Fruit fly (Drosophila melanogaster) whole organism, embryonic: ENCODE results near the gene Duox.

Experiments used
- Adf1 ChIP-seq: fragments of 200-800 bp; sonication (Bioruptor generic); IDR thresholded peaks from 2 replicates; pipeline ENCODE4 v1.3.6; 2022; ENCODE audit warnings: missing biosample characterization, missing genetic modification characterization
- Atf3 ChIP-seq: fragments of 200-800 bp; sonication (Bioruptor generic); optimal IDR thresholded peaks from 3 replicates; lab custom pipeline; 2016; ENCODE audit warnings: missing biosample characterization, missing genetic modification characterization
- Bteb2 ChIP-seq: fragments of 200-800 bp; sonication (Bioruptor generic); optimal IDR thresholded peaks from 2 replicates; lab custom pipeline; 2016; ENCODE audit warnings: missing biosample characterization, missing genetic modification characterization
- C15 ChIP-seq: fragments of 200-800 bp; sonication (Bioruptor generic); IDR thresholded peaks from 3 replicates; pipeline ENCODE4 v1.3.6; 2022; ENCODE audit warnings: missing biosample characterization, missing genetic modification characterization
- CG10543 ChIP-seq: fragments of 200-800 bp; sonication (Bioruptor generic); optimal IDR thresholded peaks from 3 replicates; lab custom pipeline; 2017; ENCODE audit warnings: missing biosample characterization, mild to moderate bottlenecking, missing genetic modification characterization, moderate library complexity
- CG11695 ChIP-seq: fragments of 200-800 bp; sonication (Bioruptor generic); IDR thresholded peaks from 3 replicates; pipeline ENCODE4 v1.3.6; 2022; ENCODE audit warnings: missing biosample characterization, missing genetic modification characterization
- CG14441 ChIP-seq: fragments of 200-800 bp; sonication (Bioruptor generic); IDR thresholded peaks from 2 replicates; pipeline ENCODE4 v1.3.6; 2022; ENCODE audit warnings: missing biosample characterization, missing genetic modification characterization
- CG16779 ChIP-seq: fragments of 200-800 bp; sonication (Bioruptor generic); IDR thresholded peaks from 2 replicates; pipeline ENCODE4 v1.3.6; 2022; ENCODE audit warnings: missing biosample characterization, missing genetic modification characterization
- CG16863 ChIP-seq: fragments of 200-800 bp; sonication (Bioruptor generic); optimal IDR thresholded peaks from 3 replicates; lab custom pipeline; 2016; ENCODE audit warnings: missing biosample characterization, missing genetic modification characterization
- CG18619 ChIP-seq: fragments of 200-800 bp; sonication (Bioruptor generic); optimal IDR thresholded peaks from 3 replicates; lab custom pipeline; 2017; ENCODE audit warnings: missing biosample characterization, mild to moderate bottlenecking, missing genetic modification characterization
- CG2202 ChIP-seq: fragments of 200-800 bp; sonication (Bioruptor generic); optimal IDR thresholded peaks from 2 replicates; lab custom pipeline; 2018; ENCODE audit warnings: missing biosample characterization, mild to moderate bottlenecking, missing genetic modification characterization
- CG2875 ChIP-seq: fragments of 200-800 bp; sonication (Bioruptor generic); optimal IDR thresholded peaks from 2 replicates; lab custom pipeline; 2017; ENCODE audit warnings: missing biosample characterization, mild to moderate bottlenecking, missing genetic modification characterization, missing genetic modification reagents
- CG4404 ChIP-seq: fragments of 200-800 bp; sonication (Bioruptor generic); IDR thresholded peaks from 2 replicates; pipeline ENCODE4 v1.3.6; 2022; ENCODE audit warnings: missing biosample characterization, missing genetic modification characterization
- CG4854 ChIP-seq: fragments of 200-800 bp; sonication (Bioruptor generic); optimal IDR thresholded peaks from 2 replicates; lab custom pipeline; 2016; ENCODE audit warnings: missing biosample characterization, missing genetic modification characterization, inconsistent platforms
- CG6175 ChIP-seq: fragments of 200-800 bp; sonication (Bioruptor generic); IDR thresholded peaks from 3 replicates; pipeline ENCODE4 v1.3.6; 2022; ENCODE audit warnings: missing biosample characterization, missing genetic modification characterization
- CG6854 ChIP-seq: fragments of 200-800 bp; sonication (Bioruptor generic); optimal IDR thresholded peaks from 3 replicates; lab custom pipeline; 2017; ENCODE audit warnings: missing biosample characterization, mild to moderate bottlenecking, missing genetic modification characterization
- CG7928 ChIP-seq: fragments of 200-800 bp; sonication (Bioruptor generic); optimal IDR thresholded peaks from 2 replicates; lab custom pipeline; 2017; ENCODE audit warnings: missing biosample characterization, mild to moderate bottlenecking, missing genetic modification characterization
- CG9797 ChIP-seq: fragments of 200-800 bp; sonication (Bioruptor generic); optimal IDR thresholded peaks from 3 replicates; lab custom pipeline; 2018; ENCODE audit warnings: missing biosample characterization, mild to moderate bottlenecking, missing genetic modification characterization
- CHES-1-like ChIP-seq: fragments of 200-800 bp; sonication (Bioruptor generic); optimal IDR thresholded peaks from 2 replicates; lab custom pipeline; 2016; ENCODE audit warnings: missing biosample characterization, missing genetic modification characterization
- D19A ChIP-seq: fragments of 200-800 bp; optimal IDR thresholded peaks from 3 replicates; lab custom pipeline; 2019; ENCODE audit warnings: missing biosample characterization, mild to moderate bottlenecking, missing genetic modification characterization, moderate library complexity
- Dad ChIP-seq: fragments of 200-800 bp; sonication (Bioruptor generic); optimal IDR thresholded peaks from 3 replicates; lab custom pipeline; 2016; ENCODE audit warnings: missing biosample characterization, missing genetic modification characterization
- Dip3 ChIP-seq: fragments of 200-800 bp; sonication (Bioruptor generic); optimal IDR thresholded peaks from 3 replicates; lab custom pipeline; 2016; ENCODE audit warnings: missing biosample characterization, missing genetic modification characterization
- E2f2 ChIP-seq: fragments of 200-800 bp; sonication (Bioruptor generic); IDR thresholded peaks from 2 replicates; pipeline ENCODE4 v1.3.6; 2022; ENCODE audit warnings: missing biosample characterization, missing genetic modification characterization
- HmgZ ChIP-seq: fragments of 200-800 bp; sonication (Bioruptor generic); optimal IDR thresholded peaks from 2 replicates; lab custom pipeline; 2018; ENCODE audit warnings: missing biosample characterization, mild to moderate bottlenecking, missing genetic modification characterization
- Hmr ChIP-seq: fragments of 200-800 bp; sonication (Bioruptor generic); optimal IDR thresholded peaks from 3 replicates; lab custom pipeline; 2017; ENCODE audit warnings: mild to moderate bottlenecking, missing biosample characterization, missing genetic modification reagents, missing genetic modification characterization
- Hr78 ChIP-seq, 2 experiments: fragments of 200-800 bp in 1 of 2; fragments of >200 bp in 1 of 2; sonication (Bioruptor generic) in 1 of 2; optimal IDR thresholded peaks; 2 replicates each; lab custom pipeline; 2017 to 2019; ENCODE audit warnings: missing biosample characterization in 2 of 2, missing genetic modification characterization in 2 of 2, mild to moderate bottlenecking in 1 of 2, moderate library complexity in 1 of 2
- Mad ChIP-seq: fragments of 200-800 bp; sonication (Bioruptor generic); optimal IDR thresholded peaks from 2 replicates; lab custom pipeline; 2016; ENCODE audit warnings: missing biosample characterization, missing genetic modification characterization
- NC2β ChIP-seq: fragments of 200-800 bp; sonication (Bioruptor generic); optimal IDR thresholded peaks from 2 replicates; lab custom pipeline; 2016; ENCODE audit warnings: missing biosample characterization, missing genetic modification characterization
- Oaz ChIP-seq: fragments of 200-800 bp; sonication (Bioruptor generic); IDR thresholded peaks from 2 replicates; pipeline ENCODE4 v1.3.6; 2022; ENCODE audit warnings: missing biosample characterization, missing genetic modification characterization
- Poxn ChIP-seq: fragments of 200-800 bp; sonication (Bioruptor generic); IDR thresholded peaks from 2 replicates; pipeline ENCODE4 v1.3.6; 2022; ENCODE audit warnings: missing biosample characterization, missing genetic modification characterization
- Rx ChIP-seq: fragments of 200-800 bp; sonication (Bioruptor generic); IDR thresholded peaks from 2 replicates; pipeline ENCODE4 v1.3.6; 2022; ENCODE audit warnings: missing biosample characterization, missing genetic modification characterization
- al ChIP-seq: fragments of 200-800 bp; sonication (Bioruptor generic); IDR thresholded peaks from 2 replicates; pipeline ENCODE4 v1.3.6; 2022; ENCODE audit warnings: missing biosample characterization, missing genetic modification characterization
- dimm ChIP-seq: fragments of 200-800 bp; sonication (Bioruptor generic); IDR thresholded peaks from 2 replicates; pipeline ENCODE4 v1.3.6; 2022; ENCODE audit warnings: missing biosample characterization, missing genetic modification characterization
- emc ChIP-seq: fragments of 200-800 bp; sonication (Bioruptor generic); optimal IDR thresholded peaks from 2 replicates; lab custom pipeline; 2016; ENCODE audit warnings: missing biosample characterization, missing genetic modification characterization
- fu2 ChIP-seq: fragments of 200-800 bp; sonication (Bioruptor generic); optimal IDR thresholded peaks from 2 replicates; lab custom pipeline; 2016; ENCODE audit warnings: missing biosample characterization, missing genetic modification characterization
- gfzf ChIP-seq: fragments of 200-800 bp; sonication (Bioruptor generic); optimal IDR thresholded peaks from 2 replicates; lab custom pipeline; 2016; ENCODE audit warnings: missing biosample characterization, mild to moderate bottlenecking, missing genetic modification characterization, moderate library complexity
- gro ChIP-seq: fragments of 200-800 bp; sonication (Bioruptor generic); optimal IDR thresholded peaks from 2 replicates; lab custom pipeline; 2016; ENCODE audit warnings: missing biosample characterization, missing genetic modification characterization
- hb ChIP-seq: fragments of 200-800 bp; sonication (Bioruptor generic); IDR thresholded peaks from 3 replicates; pipeline ENCODE4 v1.3.6; 2022; ENCODE audit warnings: missing biosample characterization, missing genetic modification characterization; ENCODE audit not compliant: partially characterized antibody
- kah ChIP-seq: fragments of 200-800 bp; sonication (Bioruptor generic); optimal IDR thresholded peaks from 2 replicates; lab custom pipeline; 2018; ENCODE audit warnings: missing biosample characterization, mild to moderate bottlenecking, missing genetic modification characterization
- lov ChIP-seq, 2 experiments: fragments of 200-800 bp in 1 of 2; fragments of >200 bp in 1 of 2; sonication (Bioruptor generic) in 1 of 2; IDR thresholded peaks in 1 of 2; optimal IDR thresholded peaks in 1 of 2; 2 replicates in 1 of 2; 3 replicates in 1 of 2; pipeline versions ENCODE4 v1.3.6 to Lab custom; 2017 to 2022; ENCODE audit warnings: missing biosample characterization in 1 of 2, missing genetic modification characterization in 1 of 2
- onecut ChIP-seq: fragments of 200-800 bp; sonication (Bioruptor generic); IDR thresholded peaks from 2 replicates; pipeline ENCODE4 v1.3.6; 2022; ENCODE audit warnings: missing biosample characterization, missing genetic modification characterization
- pan ChIP-seq, 4 experiments: fragments of >200 bp in 3 of 4; fragments of 200-800 bp in 1 of 4; sonication (Bioruptor generic) in 1 of 4; optimal IDR thresholded peaks in 3 of 4; IDR thresholded peaks in 1 of 4; 2 replicates each; pipeline versions ENCODE4 v1.3.6 to Lab custom; 2017 to 2022; ENCODE audit warnings: missing biosample characterization in 2 of 4, missing genetic modification characterization in 2 of 4, mixed read lengths in 1 of 4
- seq ChIP-seq: fragments of 200-800 bp; sonication (Bioruptor generic); IDR thresholded peaks from 2 replicates; pipeline ENCODE4 v1.3.6; 2022; ENCODE audit warnings: missing biosample characterization, missing genetic modification characterization
- sima ChIP-seq: fragments of 200-800 bp; sonication (Bioruptor generic); optimal IDR thresholded peaks from 2 replicates; lab custom pipeline; 2016; ENCODE audit warnings: missing biosample characterization, missing genetic modification characterization
- slbo ChIP-seq: fragments of 200-800 bp; sonication (Bioruptor generic); IDR thresholded peaks from 2 replicates; pipeline ENCODE4 v1.3.6; 2022; ENCODE audit warnings: missing biosample characterization, missing genetic modification characterization
- slou ChIP-seq: fragments of 200-800 bp; sonication (Bioruptor generic); optimal IDR thresholded peaks from 3 replicates; lab custom pipeline; 2016; ENCODE audit warnings: missing biosample characterization, missing genetic modification characterization
- sob ChIP-seq: fragments of 200-800 bp; sonication (Bioruptor generic); IDR thresholded peaks from 2 replicates; pipeline ENCODE4 v1.3.6; 2022; ENCODE audit warnings: missing biosample characterization, missing genetic modification characterization
- tup ChIP-seq: fragments of 200-800 bp; sonication (Bioruptor generic); optimal IDR thresholded peaks from 2 replicates; lab custom pipeline; 2016; ENCODE audit warnings: missing biosample characterization, mild to moderate bottlenecking, missing genetic modification characterization, moderate library complexity
- zfh2 ChIP-seq: fragments of 200-800 bp; sonication (Bioruptor generic); optimal IDR thresholded peaks from 2 replicates; lab custom pipeline; 2016; ENCODE audit warnings: missing biosample characterization, missing genetic modification characterization

Duox gene

dm6 chr2L:2872968-2873728, 43.1 kb upstream of the Duox start:
- TF ChIP-seq tup, result no peak
- no peak for TF ChIP-seq CG9797
- TF ChIP-seq E2f2 (GFP tag; lab: Robert Waterston, UW), result peak; percentile 10; the same call in 1 of the 2 replicates
- peak; percentile 13 for TF ChIP-seq kah (GFP tag; lab: Kevin White, UChicago)
- no peak for TF ChIP-seq gro
- 0 out of 3 replicates have a peak, but pooled peaks have one; percentile 49 for TF ChIP-seq CG11695
- peak; percentile 51 for TF ChIP-seq slbo (GFP tag; lab: Robert Waterston, UW)
- TF ChIP-seq C15 (GFP tag; lab: Robert Waterston, UW), result no peak
- no peak for TF ChIP-seq CG16863
- TF ChIP-seq hb (GFP tag; lab: Robert Waterston, UW), result no peak
- TF ChIP-seq CG4404, result no peak
- TF ChIP-seq Adf1, result no peak
- TF ChIP-seq CG2875 (GFP tag; lab: Kevin White, UChicago), result no peak
- no peak for TF ChIP-seq CG18619
- no peak for TF ChIP-seq Oaz
- TF ChIP-seq CG6175 (GFP tag; lab: Robert Waterston, UW), result no peak
- peak; percentile 35 for TF ChIP-seq Hmr (GFP tag; lab: Kevin White, UChicago)
- TF ChIP-seq lov (optimal IDR thresholded peaks at IDR 0.05; lab: Kevin White, UChicago), result no peak
- no peak for TF ChIP-seq lov (GFP tag; IDR thresholded peaks at IDR 0.05; lab: Robert Waterston, UW)
- TF ChIP-seq D19A (tag; lab: Kevin White, UChicago), result peak; percentile 1
- no peak for TF ChIP-seq pan (optimal IDR thresholded peaks at IDR 0.05; lab: Kevin White, UChicago)
- peak in 1 of 2 experiments; percentile 57 for TF ChIP-seq pan (GFP tag; optimal IDR thresholded peaks at IDR 0.05 in 1 of 2, IDR thresholded peaks at IDR 0.05 in 1 of 2)
- no peak for TF ChIP-seq CG16779 (GFP tag; lab: Robert Waterston, UW)
- TF ChIP-seq Hr78 (GFP tag; optimal IDR thresholded peaks at IDR 0.05; lab: Kevin White, UChicago), result peak in 1 of 2 experiments; percentile 66
- no peak for TF ChIP-seq Dad (GFP tag; lab: Kevin White, UChicago)
- TF ChIP-seq seq, result 0 out of 2 replicates have a peak, but pooled peaks have one; percentile 30
- TF ChIP-seq Dip3 (GFP tag; lab: Kevin White, UChicago), result no peak
- no peak for TF ChIP-seq emc (GFP tag; lab: Kevin White, UChicago)
- no peak for TF ChIP-seq Poxn (GFP tag; lab: Robert Waterston, UW)
- TF ChIP-seq dimm (GFP tag; lab: Robert Waterston, UW), result no peak
- TF ChIP-seq Atf3 (GFP tag; lab: Kevin White, UChicago), result no peak
- no peak for TF ChIP-seq sima (GFP tag; lab: Kevin White, UChicago)
- TF ChIP-seq gfzf (GFP tag; lab: Kevin White, UChicago), result no peak
- peak; percentile 33; the same call in 1 of the 2 replicates for TF ChIP-seq al (GFP tag; lab: Robert Waterston, UW)
- TF ChIP-seq CG7928, result no peak
- peak; percentile 2 for TF ChIP-seq CHES-1-like (GFP tag; lab: Kevin White, UChicago)
- no peak for TF ChIP-seq fu2 (GFP tag; lab: Kevin White, UChicago)
- TF ChIP-seq Bteb2 (GFP tag; lab: Kevin White, UChicago), result no peak
- no peak for TF ChIP-seq CG10543 (GFP tag; lab: Kevin White, UChicago)
- TF ChIP-seq CG14441 (GFP tag; lab: Robert Waterston, UW), result no peak
- TF ChIP-seq NC2β (GFP tag; lab: Kevin White, UChicago), result no peak
- no peak for TF ChIP-seq CG2202
- no peak for TF ChIP-seq CG4854 (GFP tag; lab: Kevin White, UChicago)
- TF ChIP-seq Mad, result no peak
- TF ChIP-seq Rx (GFP tag; lab: Robert Waterston, UW), result no peak
- peak; percentile 65 for TF ChIP-seq CG6854
- no peak for TF ChIP-seq onecut (GFP tag; lab: Robert Waterston, UW)
- TF ChIP-seq slou (GFP tag; lab: Kevin White, UChicago), result peak; percentile 32
- 0 out of 2 replicates have a peak, but pooled peaks have one; percentile 6 for TF ChIP-seq sob (GFP tag; lab: Robert Waterston, UW)
- TF ChIP-seq zfh2 (GFP tag; lab: Kevin White, UChicago), result no peak
- no peak for TF ChIP-seq HmgZ
